Worm (Caenorhabditis elegans) whole organism, L3 larva: Measurements from ENCODE around the gene R10E8.8.
"Not testable (repeated sequence)": the region's sequence is repeated elsewhere in the genome, so short reads cannot be mapped to it uniquely, and the experiment has no call there.

Source experiments
- ZK546.5 ChIP-seq: sonication (generic microtip); optimal IDR thresholded peaks from 2 replicates; lab custom pipeline; 2017; ENCODE audit warnings: missing biosample characterization, missing genetic modification characterization
- elt-3 ChIP-seq, 3 experiments: fragments of 150-350 bp in 1 of 3; sonication (generic microtip) in 2 of 3; optimal IDR thresholded peaks; 2 replicates in 2 of 3; 4 replicates in 1 of 3; lab custom pipeline; 2014 to 2017; ENCODE audit warnings: missing biosample characterization in 3 of 3, missing genetic modification characterization in 3 of 3
- mdl-1 ChIP-seq: fragments of 150-350 bp; optimal IDR thresholded peaks from 2 replicates; lab custom pipeline; 2014; ENCODE audit warnings: missing biosample characterization, missing genetic modification characterization
- nhr-11 ChIP-seq: fragments of 150-350 bp; optimal IDR thresholded peaks from 2 replicates; lab custom pipeline; 2014; ENCODE audit warnings: missing biosample characterization, missing genetic modification characterization
- nhr-25 ChIP-seq: sonication (generic microtip); optimal IDR thresholded peaks from 2 replicates; lab custom pipeline; 2017; ENCODE audit warnings: missing biosample characterization, missing genetic modification characterization
- pqm-1 ChIP-seq: fragments of 150-350 bp; optimal IDR thresholded peaks from 2 replicates; lab custom pipeline; 2017; ENCODE audit warnings: missing biosample characterization, missing genetic modification characterization, inconsistent platforms

- not testable (repeated sequence) for TF ChIP-seq nhr-11 (tag; lab: Kevin White, UChicago); ZK546.5; mdl-1 (tag; lab: Kevin White, UChicago); elt-3 (tag; optimal IDR thresholded peaks at IDR 0.05; lab: Kevin White, UChicago); nhr-25 (tag; lab: Kevin White, UChicago); pqm-1 (tag; lab: Kevin White, UChicago)
These were observed 24.7 kb downstream of the R10E8.8 start, which contains the start of gene F16H6.9 for ce11 chrV:18216784-18217183.
